Fruit fly (Drosophila melanogaster) whole organism, embryonic: ENCODE data around the gene Cpr65Av.

ENCODE experiments used
- BEAF-32 ChIP-seq: fragments of 200-800 bp; sonication (Bioruptor generic); optimal IDR thresholded peaks from 3 replicates; lab custom pipeline; 2017; ENCODE audit warnings: missing biosample characterization, missing genetic modification characterization, mild to moderate bottlenecking, moderate library complexity, missing genetic modification reagents
- Bteb2 ChIP-seq: fragments of 200-800 bp; sonication (Bioruptor generic); optimal IDR thresholded peaks from 2 replicates; lab custom pipeline; 2016; ENCODE audit warnings: missing biosample characterization, missing genetic modification characterization
- CG11560 ChIP-seq: fragments of 200-800 bp; sonication (Bioruptor generic); IDR thresholded peaks from 3 replicates; pipeline ENCODE4 v1.3.6; 2022; ENCODE audit warnings: missing biosample characterization, missing genetic modification characterization
- CG11723 ChIP-seq: fragments of 200-800 bp; sonication (Bioruptor generic); optimal IDR thresholded peaks from 2 replicates; lab custom pipeline; 2017; ENCODE audit warnings: missing biosample characterization, mild to moderate bottlenecking, missing genetic modification characterization
- CG15269 ChIP-seq: fragments of 200-800 bp; sonication (Bioruptor generic); optimal IDR thresholded peaks from 2 replicates; lab custom pipeline; 2018; ENCODE audit warnings: missing biosample characterization, mild to moderate bottlenecking, missing genetic modification characterization, moderate library complexity
- CG18619 ChIP-seq: fragments of 200-800 bp; sonication (Bioruptor generic); optimal IDR thresholded peaks from 3 replicates; lab custom pipeline; 2017; ENCODE audit warnings: missing biosample characterization, mild to moderate bottlenecking, missing genetic modification characterization
- CG2199 ChIP-seq: fragments of 200-800 bp; sonication (Bioruptor generic); IDR thresholded peaks from 3 replicates; pipeline ENCODE4 v1.3.6; 2022; ENCODE audit warnings: missing biosample characterization, missing genetic modification characterization
- CG2712 ChIP-seq: fragments of 200-800 bp; optimal IDR thresholded peaks from 3 replicates; lab custom pipeline; 2019; ENCODE audit warnings: missing biosample characterization, mild to moderate bottlenecking, missing genetic modification characterization, moderate library complexity
- CG31365 ChIP-seq: fragments of 200-800 bp; sonication (Bioruptor generic); optimal IDR thresholded peaks from 2 replicates; lab custom pipeline; 2018; ENCODE audit warnings: missing biosample characterization, mild to moderate bottlenecking, missing genetic modification characterization
- CG31441 ChIP-seq: fragments of 200-800 bp; sonication (Bioruptor generic); IDR thresholded peaks from 2 replicates; pipeline ENCODE4 v1.3.6; 2022; ENCODE audit warnings: missing biosample characterization, missing genetic modification characterization
- CG34224 ChIP-seq: fragments of 200-800 bp; sonication (Bioruptor generic); IDR thresholded peaks from 3 replicates; pipeline ENCODE4 v1.3.6; 2022; ENCODE audit warnings: missing biosample characterization, missing genetic modification characterization; ENCODE audit not compliant: partially characterized antibody
- CG42726 ChIP-seq: fragments of 200-800 bp; sonication (Bioruptor generic); IDR thresholded peaks from 2 replicates; pipeline ENCODE4 v1.3.6; 2022; ENCODE audit warnings: missing biosample characterization, missing genetic modification characterization; ENCODE audit not compliant: partially characterized antibody
- CG7556 ChIP-seq: fragments of 200-800 bp; sonication (Bioruptor generic); optimal IDR thresholded peaks from 2 replicates; lab custom pipeline; 2017; ENCODE audit warnings: missing biosample characterization, mild to moderate bottlenecking, missing genetic modification characterization
- CG7928 ChIP-seq: fragments of 200-800 bp; sonication (Bioruptor generic); optimal IDR thresholded peaks from 2 replicates; lab custom pipeline; 2017; ENCODE audit warnings: missing biosample characterization, mild to moderate bottlenecking, missing genetic modification characterization
- CG8765 ChIP-seq: fragments of 200-800 bp; sonication (Bioruptor generic); IDR thresholded peaks from 2 replicates; pipeline ENCODE4 v1.3.6; 2022; ENCODE audit warnings: missing biosample characterization, missing genetic modification characterization
- Doc3 ChIP-seq: fragments of 200-800 bp; sonication (Bioruptor generic); IDR thresholded peaks from 3 replicates; pipeline ENCODE4 v1.3.6; 2022; ENCODE audit warnings: missing biosample characterization, missing genetic modification characterization; ENCODE audit not compliant: partially characterized antibody
- E2f2 ChIP-seq: fragments of 200-800 bp; sonication (Bioruptor generic); IDR thresholded peaks from 2 replicates; pipeline ENCODE4 v1.3.6; 2022; ENCODE audit warnings: missing biosample characterization, missing genetic modification characterization
- Ets65A ChIP-seq: fragments of 200-800 bp; sonication (Bioruptor generic); peaks from one replicate; lab custom pipeline; 2016; ENCODE audit warnings: missing biosample characterization, missing genetic modification characterization
- HHEX ChIP-seq: fragments of 200-800 bp; sonication (Bioruptor generic); optimal IDR thresholded peaks from 3 replicates; lab custom pipeline; 2017; ENCODE audit warnings: missing biosample characterization, mild to moderate bottlenecking, missing genetic modification characterization, missing genetic modification reagents
- HLHmδ ChIP-seq: fragments of 200-800 bp; sonication (Bioruptor generic); optimal IDR thresholded peaks from 2 replicates; lab custom pipeline; 2018; ENCODE audit warnings: missing biosample characterization, mild to moderate bottlenecking, missing genetic modification characterization, moderate library complexity
- Hey ChIP-seq: fragments of 200-800 bp; sonication (Bioruptor generic); optimal IDR thresholded peaks from 3 replicates; lab custom pipeline; 2018; ENCODE audit warnings: missing biosample characterization, mild to moderate bottlenecking, missing genetic modification characterization
- Hr51 ChIP-seq, 2 experiments: fragments of 200-800 bp; sonication (Bioruptor generic); optimal IDR thresholded peaks; 2 replicates in 1 of 2; 3 replicates in 1 of 2; lab custom pipeline; 2016 to 2018; ENCODE audit warnings: missing biosample characterization in 2 of 2, missing genetic modification characterization in 2 of 2, mild to moderate bottlenecking in 1 of 2, moderate library complexity in 1 of 2
- Nf-YB ChIP-seq: fragments of 200-800 bp; sonication (Bioruptor generic); optimal IDR thresholded peaks from 3 replicates; lab custom pipeline; 2019; ENCODE audit warnings: missing biosample characterization, mild to moderate bottlenecking, missing genetic modification characterization, moderate library complexity
- Nf-YC ChIP-seq: fragments of 200-800 bp; optimal IDR thresholded peaks from 3 replicates; lab custom pipeline; 2019; ENCODE audit warnings: missing biosample characterization, mild to moderate bottlenecking, missing genetic modification characterization, moderate library complexity
- Pdp1 ChIP-seq, 2 experiments: fragments of 200-800 bp; sonication (Bioruptor generic); optimal IDR thresholded peaks; 3 replicates each; lab custom pipeline; 2016; ENCODE audit warnings: missing biosample characterization in 2 of 2, missing genetic modification characterization in 2 of 2, mild to moderate bottlenecking in 1 of 2, moderate library complexity in 1 of 2
- Tbp ChIP-seq: fragments of >200 bp; optimal IDR thresholded peaks from 2 replicates; lab custom pipeline; 2018; ENCODE audit warnings: missing biosample characterization, missing genetic modification characterization
- ab ChIP-seq: fragments of 200-800 bp; sonication (Bioruptor generic); optimal IDR thresholded peaks from 2 replicates; lab custom pipeline; 2016; ENCODE audit warnings: missing biosample characterization, missing genetic modification characterization
- cg ChIP-seq: fragments of 200-800 bp; sonication (Bioruptor generic); optimal IDR thresholded peaks from 3 replicates; lab custom pipeline; 2019; ENCODE audit warnings: missing biosample characterization, mild to moderate bottlenecking, missing genetic modification characterization, moderate library complexity
- crol ChIP-seq: fragments of 200-800 bp; sonication (Bioruptor generic); IDR thresholded peaks from 2 replicates; pipeline ENCODE4 v1.3.6; 2022; ENCODE audit warnings: missing biosample characterization, missing genetic modification characterization
- emc ChIP-seq: fragments of 200-800 bp; sonication (Bioruptor generic); optimal IDR thresholded peaks from 2 replicates; lab custom pipeline; 2016; ENCODE audit warnings: missing biosample characterization, missing genetic modification characterization
- en ChIP-seq: fragments of 200-800 bp; sonication (Bioruptor generic); optimal IDR thresholded peaks from 2 replicates; lab custom pipeline; 2016; ENCODE audit warnings: missing biosample characterization, missing genetic modification characterization
- ewg ChIP-seq: fragments of 200-800 bp; sonication (Bioruptor generic); optimal IDR thresholded peaks from 3 replicates; lab custom pipeline; 2017; ENCODE audit warnings: mild to moderate bottlenecking, missing biosample characterization, missing genetic modification reagents, missing genetic modification characterization
- hkb ChIP-seq, 2 experiments: fragments of 200-800 bp in 1 of 2; fragments of >200 bp in 1 of 2; sonication (Bioruptor generic) in 1 of 2; IDR thresholded peaks in 1 of 2; optimal IDR thresholded peaks in 1 of 2; 2 replicates each; pipeline versions ENCODE4 v1.3.6 to Lab custom; 2017 to 2022; ENCODE audit warnings: missing biosample characterization in 1 of 2, missing genetic modification characterization in 1 of 2
- odd ChIP-seq: fragments of 200-800 bp; sonication (Bioruptor generic); optimal IDR thresholded peaks from 2 replicates; lab custom pipeline; 2017; ENCODE audit warnings: missing biosample characterization, mild to moderate bottlenecking, missing genetic modification characterization
- onecut ChIP-seq: fragments of 200-800 bp; sonication (Bioruptor generic); IDR thresholded peaks from 2 replicates; pipeline ENCODE4 v1.3.6; 2022; ENCODE audit warnings: missing biosample characterization, missing genetic modification characterization
- sc ChIP-seq, 3 experiments: fragments of >200 bp in 2 of 3; fragments of 200-800 bp in 1 of 3; sonication (Bioruptor generic) in 1 of 3; optimal IDR thresholded peaks; 2 replicates in 2 of 3; 3 replicates in 1 of 3; lab custom pipeline; 2017; ENCODE audit warnings: mild to moderate bottlenecking in 1 of 3, missing biosample characterization in 1 of 3, missing genetic modification characterization in 1 of 3, missing genetic modification reagents in 1 of 3
- sens ChIP-seq: fragments of 200-800 bp; sonication (Bioruptor generic); peaks from one replicate; lab custom pipeline; 2016; ENCODE audit warnings: missing biosample characterization, missing genetic modification characterization
- slp2 ChIP-seq: fragments of 200-800 bp; sonication (Bioruptor generic); optimal IDR thresholded peaks from 2 replicates; lab custom pipeline; 2016; ENCODE audit warnings: missing biosample characterization, missing genetic modification characterization
- twi ChIP-seq: fragments of 200-800 bp; optimal IDR thresholded peaks from 2 replicates; lab custom pipeline; 2019; ENCODE audit warnings: missing biosample characterization, mild to moderate bottlenecking, missing genetic modification characterization, moderate library complexity
- vvl ChIP-seq: fragments of 200-800 bp; sonication (Bioruptor generic); IDR thresholded peaks from 2 replicates; pipeline ENCODE4 v1.3.6; 2022; ENCODE audit warnings: missing biosample characterization, missing genetic modification characterization

Cpr65Av gene

dm6 chr3L:6124616-6125408 is 15.0 kb downstream of the Cpr65Av start (continued):
- TF ChIP-seq slp2 (GFP tag; lab: Kevin White, UChicago): peak; percentile 66
- TF ChIP-seq Bteb2 (GFP tag; lab: Kevin White, UChicago): no peak
- peak; percentile 40 for TF ChIP-seq CG11723 (GFP tag; lab: Kevin White, UChicago)
- no peak for TF ChIP-seq Tbp
- no peak for TF ChIP-seq Doc3 (GFP tag; lab: Robert Waterston, UW)
- TF ChIP-seq CG2712 (tag; lab: Kevin White, UChicago): peak; percentile 72
- peak; percentile 77 for TF ChIP-seq en (GFP tag; lab: Kevin White, UChicago)
- TF ChIP-seq HHEX (GFP tag; lab: Kevin White, UChicago): peak; percentile 87
- TF ChIP-seq CG42726 (GFP tag; lab: Robert Waterston, UW): peak; percentile 42; the same call in 1 of the 2 replicates
- peak; percentile 75 for TF ChIP-seq CG18619
- TF ChIP-seq Hr51 (GFP tag; optimal IDR thresholded peaks at IDR 0.05; lab: Kevin White, UChicago): peak; percentile 46 to 53
- TF ChIP-seq sc (optimal IDR thresholded peaks at IDR 0.05; lab: Kevin White, UChicago): no peak
- peak; percentile 29 for TF ChIP-seq sc (GFP tag; optimal IDR thresholded peaks at IDR 0.05; lab: Kevin White, UChicago)
- TF ChIP-seq CG2199: peak; percentile 75; the same call in 2 of the 3 replicates
- peak; percentile 63 for TF ChIP-seq CG15269
- TF ChIP-seq CG31365: peak; percentile 96
- TF ChIP-seq emc (GFP tag; lab: Kevin White, UChicago): peak; percentile 64
- peak; percentile 43 for TF ChIP-seq Hey (tag; lab: Kevin White, UChicago)
- peak; percentile 64 for TF ChIP-seq E2f2

dm6 chr3L:6116881-6117280 is 22.9 kb downstream of the Cpr65Av start:
- peak; percentile 69 for TF ChIP-seq Nf-YB (GFP tag; lab: Kevin White, UChicago)
- no peak for TF ChIP-seq CG34224 (GFP tag; lab: Robert Waterston, UW)
- TF ChIP-seq onecut (GFP tag; lab: Robert Waterston, UW): peak; percentile 83
- TF ChIP-seq crol (GFP tag; lab: Robert Waterston, UW): peak; percentile 64
- TF ChIP-seq Ets65A (GFP tag; lab: Kevin White, UChicago): peak; percentile 71
- TF ChIP-seq CG11560 (tag; lab: Robert Waterston, UW): no peak
- TF ChIP-seq Nf-YC (tag; lab: Kevin White, UChicago): peak; percentile 82
- peak; percentile 35 for TF ChIP-seq ewg (GFP tag; lab: Kevin White, UChicago)
- TF ChIP-seq hkb (optimal IDR thresholded peaks at IDR 0.05; lab: Kevin White, UChicago): no peak
- TF ChIP-seq hkb (GFP tag; IDR thresholded peaks at IDR 0.05; lab: Robert Waterston, UW): no peak
- peak; percentile 56; the same call in 1 of the 2 replicates for TF ChIP-seq vvl

dm6 chr3L:6115505-6115904 is 24.3 kb downstream of the Cpr65Av start:
- TF ChIP-seq odd (GFP tag; lab: Kevin White, UChicago) (no peak), CG31441 (GFP tag; lab: Robert Waterston, UW) (no peak), sc (optimal IDR thresholded peaks at IDR 0.05; lab: Kevin White, UChicago) (no peak), sc (GFP tag; optimal IDR thresholded peaks at IDR 0.05; lab: Kevin White, UChicago) (no peak), twi (tag; lab: Kevin White, UChicago) (no peak), HLHmδ (no peak), Ets65A (GFP tag; lab: Kevin White, UChicago) (peak; percentile 91), ab (no peak), cg (GFP tag; lab: Kevin White, UChicago) (peak; percentile 5), Pdp1 (GFP tag; optimal IDR thresholded peaks at IDR 0.05; lab: Kevin White, UChicago) (no peak), BEAF-32 (GFP tag; lab: Kevin White, UChicago) (no peak), sens (GFP tag; lab: Kevin White, UChicago) (peak; percentile 24), CG8765 (GFP tag; lab: Robert Waterston, UW) (no peak), CG7556 (GFP tag; lab: Kevin White, UChicago) (no peak), CG7928 (no peak)
